Fruit fly (Drosophila melanogaster): Measurements from ENCODE around the gene ogre.
A peak's percentile ranks its signal among the peaks of the same experiment; 100 is the strongest.

The ogre gene

dm6 chrX:7013320-7014214 is 22.4 kb upstream of the ogre start, which contains the start of the genes CG3032 and CG4593 (continued):
- TF ChIP-seq BEAF-32 (GFP tag; optimal IDR thresholded peaks at IDR 0.05) (peak; percentile 57), slbo (GFP tag; IDR thresholded peaks at IDR 0.05) (peak; percentile 96), CG17568 (GFP tag; optimal IDR thresholded peaks at IDR 0.05) (peak; percentile 69), hth (optimal IDR thresholded peaks at IDR 0.05) (no peak), CG13894 (tag; optimal IDR thresholded peaks at IDR 0.05) (peak; percentile 60), mirr (GFP tag; optimal IDR thresholded peaks at IDR 0.05) (peak; percentile 17), bigmax (GFP tag; optimal IDR thresholded peaks at IDR 0.05) (no peak), CG42726 (GFP tag; IDR thresholded peaks at IDR 0.05; ENCODE audit: partially characterized antibody) (no peak), dan (GFP tag; IDR thresholded peaks at IDR 0.05) (peak; percentile 48; the same call in 1 of the 2 replicates), lmd (GFP tag; IDR thresholded peaks at IDR 0.05) (peak; percentile 91), cg (GFP tag; optimal IDR thresholded peaks at IDR 0.05) (no peak), CG3726 (GFP tag; IDR thresholded peaks at IDR 0.05) (peak; percentile 65; the same call in 2 of the 3 replicates), tll (GFP tag; optimal IDR thresholded peaks at IDR 0.05) (no peak), CkIIα-i1 (GFP tag; IDR thresholded peaks at IDR 0.05) (no peak), slou (GFP tag; optimal IDR thresholded peaks at IDR 0.05) (peak; percentile 71), CG8359 (GFP tag; optimal IDR thresholded peaks at IDR 0.05; ENCODE audit: borderline replicate concordance) (no peak), org-1 (GFP tag; optimal IDR thresholded peaks at IDR 0.05) (peak; percentile 40), CG17385 (GFP tag; optimal IDR thresholded peaks at IDR 0.05) (peak; percentile 93), Optix (GFP tag; IDR thresholded peaks at IDR 0.05) (peak; percentile 68; the same call in 2 of the 3 replicates), CG11723 (GFP tag; optimal IDR thresholded peaks at IDR 0.05) (peak; percentile 24), ci (GFP tag; IDR thresholded peaks at IDR 0.05) (peak; percentile 89), dm (GFP tag; optimal IDR thresholded peaks at IDR 0.05) (no peak), phol (tag; optimal IDR thresholded peaks at IDR 0.05) (peak; percentile 78), CG10565 (GFP tag; optimal IDR thresholded peaks at IDR 0.05) (no peak), Nf-YC (tag; optimal IDR thresholded peaks at IDR 0.05) (peak; percentile 48), Pdp1 (GFP tag; optimal IDR thresholded peaks at IDR 0.05) (peak; percentile 75 to 80), CG12391 (tag; optimal IDR thresholded peaks at IDR 0.05) (peak; percentile 85), dmrt11E (tag; optimal IDR thresholded peaks at IDR 0.05) (peak; percentile 60), CG14860 (GFP tag; IDR thresholded peaks at IDR 0.05; ENCODE audit: partially characterized antibody) (no peak), CG16779 (GFP tag; IDR thresholded peaks at IDR 0.05) (peak; percentile 77), CG10462 (GFP tag; optimal IDR thresholded peaks at IDR 0.05) (peak; percentile 36), CG6813 (GFP tag; optimal IDR thresholded peaks at IDR 0.05) (peak; percentile 30), tgo (GFP tag; IDR thresholded peaks at IDR 0.05) (peak; percentile 88), CG6765 (GFP tag; optimal IDR thresholded peaks at IDR 0.05) (peak; percentile 44), emc (GFP tag; optimal IDR thresholded peaks at IDR 0.05) (peak; percentile 38), Meics (GFP tag; optimal IDR thresholded peaks at IDR 0.05) (peak; percentile 82), CG17361 (GFP tag; IDR thresholded peaks at IDR 0.05) (peak; percentile 81), Hey (tag; optimal IDR thresholded peaks at IDR 0.05) (no peak), Drgx (GFP tag; IDR thresholded peaks at IDR 0.05) (peak; percentile 97), HmgD (GFP tag; optimal IDR thresholded peaks at IDR 0.05) (peak; percentile 25), CG7271 (tag; optimal IDR thresholded peaks at IDR 0.05) (no peak), otp (GFP tag; IDR thresholded peaks at IDR 0.05) (0 out of 3 replicates have a peak, but pooled peaks have one; percentile 60), CG6254 (GFP tag; optimal IDR thresholded peaks at IDR 0.05) (no peak), nerfin-2 (GFP tag; IDR thresholded peaks at IDR 0.05; ENCODE audit: partially characterized antibody) (no peak), Dip3 (GFP tag; optimal IDR thresholded peaks at IDR 0.05) (peak; percentile 86), Bdp1 (GFP tag; optimal IDR thresholded peaks at IDR 0.05) (peak; percentile 40), CG30431 (GFP tag; optimal IDR thresholded peaks at IDR 0.05) (peak; percentile 61), seq (GFP tag; IDR thresholded peaks at IDR 0.05) (peak; percentile 83)

Data from whole organism, embryonic.